Fruit fly (Drosophila melanogaster) whole organism, pupa: ENCODE results near the gene blp.

Experiments used
- CG32121 ChIP-seq: fragments of 200-800 bp; sonication (Bioruptor generic); IDR thresholded peaks from 2 replicates; pipeline ENCODE4 v1.3.6; 2022; ENCODE audit warnings: missing biosample characterization, missing genetic modification characterization
- CG4496 ChIP-seq: fragments of 200-800 bp; sonication (Bioruptor generic); IDR thresholded peaks from 3 replicates; pipeline ENCODE4 v1.3.6; 2022; ENCODE audit warnings: missing biosample characterization, missing genetic modification characterization
- CG9948 ChIP-seq: fragments of 200-800 bp; sonication (Bioruptor generic); optimal IDR thresholded peaks from 2 replicates; lab custom pipeline; 2018; ENCODE audit warnings: missing biosample characterization, mild to moderate bottlenecking, missing genetic modification characterization, moderate library complexity
- Pif1A ChIP-seq: fragments of 200-800 bp; sonication (Bioruptor generic); optimal IDR thresholded peaks from 3 replicates; lab custom pipeline; 2016; ENCODE audit warnings: missing biosample characterization, missing genetic modification characterization
- Pif1B ChIP-seq: fragments of 200-800 bp; sonication (Bioruptor generic); optimal IDR thresholded peaks from 3 replicates; lab custom pipeline; 2016; ENCODE audit warnings: missing biosample characterization, missing genetic modification characterization
- Snoo ChIP-seq: fragments of 200-800 bp; sonication (Bioruptor generic); optimal IDR thresholded peaks from 3 replicates; lab custom pipeline; 2017; ENCODE audit warnings: missing biosample characterization, mild to moderate bottlenecking, missing genetic modification characterization, inconsistent platforms
- gl ChIP-seq: fragments of 200-800 bp; sonication (Bioruptor generic); optimal IDR thresholded peaks from 2 replicates; lab custom pipeline; 2018; ENCODE audit warnings: missing biosample characterization, mild to moderate bottlenecking, missing genetic modification characterization

DNA sequence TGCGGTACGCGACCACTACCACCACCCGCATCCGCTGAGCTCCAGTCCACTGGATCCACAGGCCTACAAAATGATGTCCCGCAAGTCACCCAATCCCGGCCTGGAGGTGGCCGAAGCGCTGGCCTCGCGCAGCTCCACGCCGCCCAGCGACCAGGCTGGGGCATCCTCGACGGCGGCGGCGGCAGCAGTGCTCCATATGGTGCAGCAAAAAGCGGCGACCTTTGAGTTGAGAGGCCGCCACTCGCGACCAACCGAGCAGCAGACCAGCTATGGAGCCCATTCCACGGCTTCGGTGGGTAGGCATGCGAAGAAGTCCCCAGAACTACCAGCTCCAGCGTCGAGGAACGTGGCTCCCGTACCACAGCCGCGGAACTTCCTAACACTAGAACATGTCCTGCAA, 3.6 kb upstream of the blp start:
- TF ChIP-seq Snoo (tag; lab: Kevin White, UChicago) (no peak), CG4496 (GFP tag; lab: Robert Waterston, UW) (no peak), CG32121 (GFP tag; lab: Robert Waterston, UW) (no peak), CG9948 (no peak), Pif1A (GFP tag; lab: Kevin White, UChicago) (no peak), Pif1B (GFP tag; lab: Kevin White, UChicago) (no peak), gl (tag; lab: Kevin White, UChicago) (no peak)
